Worm (Caenorhabditis elegans) whole organism, dauer: Measurements from ENCODE around the gene dpy-4.
"Not testable (repeated sequence)": the region's sequence is repeated elsewhere in the genome, so short reads cannot be mapped to it uniquely, and the experiment has no call there.

ENCODE experiments used
- unc-62 ChIP-seq: sonication (generic microtip); optimal IDR thresholded peaks from 2 replicates; lab custom pipeline; 2017; ENCODE audit warnings: missing biosample characterization, missing genetic modification reagents, missing genetic modification characterization

The dpy-4 gene

ce11 chrIV:14986684-14987083 is at the start of gene dpy-4:
Gene dpy-4 (minus strand): TSS chrIV:14986784.
- TF ChIP-seq unc-62, result no peak

ce11 chrIV:15029565-15029964 is 43.0 kb upstream of the dpy-4 start:
- no peak for TF ChIP-seq unc-62

DNA sequence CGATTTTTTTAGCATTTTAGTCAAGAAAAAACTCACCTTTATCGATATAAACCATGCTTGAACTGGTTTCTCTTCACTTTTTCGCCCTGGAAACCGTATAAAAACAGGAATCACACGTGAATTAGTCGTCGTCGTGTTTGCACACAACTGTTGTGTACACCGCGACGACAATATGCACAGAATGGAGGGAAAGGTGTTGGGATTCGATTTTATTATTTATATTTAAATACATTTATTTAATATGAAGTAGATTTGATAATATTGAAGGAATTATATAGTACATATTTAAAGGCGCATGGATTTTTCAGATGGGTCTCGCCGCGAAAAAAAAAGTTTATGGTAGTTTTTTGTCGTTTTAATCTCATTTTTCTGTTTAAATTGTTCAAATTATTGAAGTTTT is 42.3 kb upstream of the dpy-4 start, which contains the start of gene Y41E3.8:
TSS of gene Y41E3.8 (minus strand) at position 88 of the 400 bp plus-strand sequence.
- TF ChIP-seq unc-62, result no peak

DNA sequence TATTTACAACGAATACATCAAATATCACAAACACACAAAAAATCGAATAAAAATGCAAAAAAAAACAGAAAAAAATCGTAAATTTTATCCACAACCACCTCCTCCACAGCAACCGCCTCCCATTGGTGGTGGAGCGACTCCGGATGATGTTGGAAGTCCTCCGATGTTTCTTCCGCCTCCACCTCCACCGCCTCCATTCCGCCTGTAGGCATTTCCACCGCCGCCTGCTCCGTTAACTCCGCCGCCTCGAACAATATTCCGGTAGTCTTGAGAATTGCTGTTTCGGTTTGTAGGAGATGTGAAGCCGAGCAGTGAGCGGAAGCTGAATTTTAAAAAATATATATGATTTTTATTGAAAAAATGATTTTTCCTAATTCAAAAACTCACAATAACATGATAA is 41.8 kb upstream of the dpy-4 start:
- no peak for TF ChIP-seq unc-62

DNA sequence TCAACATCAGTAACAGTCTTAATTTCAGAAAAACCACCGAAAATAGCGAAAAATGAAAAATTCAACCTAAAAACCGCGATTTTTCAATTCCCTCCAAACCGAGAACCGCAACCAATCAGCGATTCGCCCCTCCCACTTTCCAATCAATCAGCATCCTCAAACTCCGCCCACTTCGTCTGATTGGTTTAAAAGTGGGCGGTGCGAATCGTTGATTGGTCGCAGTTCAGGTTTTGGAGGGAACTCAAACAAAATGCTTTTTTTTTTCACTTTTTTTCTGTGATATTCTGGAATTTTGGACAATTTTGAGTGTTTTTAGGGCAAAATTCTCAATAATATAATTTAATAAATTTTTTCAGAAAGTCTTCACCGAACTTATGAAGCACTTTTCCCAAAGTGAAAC is 41.3 kb upstream of the dpy-4 start:
- no peak for TF ChIP-seq unc-62

DNA sequence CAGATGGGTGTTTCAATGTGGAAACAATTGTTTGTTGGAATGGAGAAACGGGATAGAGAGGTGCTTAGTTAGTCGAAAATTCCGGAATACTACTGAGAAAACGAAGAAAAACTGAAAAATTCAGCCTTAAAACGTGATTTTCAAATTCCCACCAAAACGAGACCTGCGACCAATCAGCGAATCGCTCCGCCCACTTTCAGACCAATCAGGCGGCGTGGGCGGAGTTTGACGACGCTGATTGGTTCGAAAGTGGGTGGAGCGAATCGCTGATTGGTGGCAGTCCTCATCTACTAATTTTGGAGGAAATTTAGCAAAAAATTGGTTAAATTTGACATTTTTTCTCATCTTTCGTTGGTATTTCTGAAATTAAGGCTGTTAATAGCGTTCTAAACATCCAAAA is 40.8 kb upstream of the dpy-4 start:
- no peak for TF ChIP-seq unc-62

- TF ChIP-seq unc-62, result no peak
These were observed 38.8 kb upstream of the dpy-4 start, which contains the start of gene fcd-2 for ce11 chrIV:15025384-15025783. Gene fcd-2 (plus strand): TSS chrIV:15025710.

ce11 chrIV:15024426-15024825 is 37.8 kb upstream of the dpy-4 start:
- TF ChIP-seq unc-62, result no peak

- TF ChIP-seq unc-62, result no peak
These were observed 34.4 kb upstream of the dpy-4 start for ce11 chrIV:15020958-15021357.

ce11 chrIV:15016984-15017383 is 30.4 kb upstream of the dpy-4 start:
- TF ChIP-seq unc-62, result no peak

- TF ChIP-seq unc-62, result no peak
These were observed 27.0 kb upstream of the dpy-4 start, which contains the start of gene Y41E3.7 for ce11 chrIV:15013517-15014085. Gene Y41E3.7 (plus strand): TSS chrIV:15014035.

DNA sequence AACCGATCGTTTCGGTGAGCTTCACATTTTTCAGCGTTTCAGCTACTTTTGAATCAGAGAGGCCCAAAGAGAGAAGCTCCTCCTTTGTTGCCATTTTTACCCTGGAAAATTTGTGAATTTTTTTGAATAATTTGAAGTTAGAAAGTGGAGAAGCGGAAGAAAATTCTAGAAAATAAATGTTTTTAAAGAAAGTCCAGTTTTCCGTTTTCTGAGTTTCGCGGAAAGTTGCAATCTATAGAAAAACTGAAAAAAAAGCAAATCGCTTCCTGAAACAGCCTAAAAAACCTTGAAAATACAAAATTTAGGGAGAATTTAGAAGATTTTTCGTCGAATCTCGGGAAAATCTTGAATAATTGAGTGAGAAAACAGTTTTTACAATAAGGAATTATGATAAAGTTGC is 26.5 kb upstream of the dpy-4 start, which contains the start of gene qars-1:
TSS of gene qars-1 (minus strand) at position 101 of the 400 bp plus-strand sequence.
- TF ChIP-seq unc-62, result no peak

- TF ChIP-seq unc-62, result no peak
These were observed 25.7 kb upstream of the dpy-4 start for ce11 chrIV:15012154-15012892.

DNA sequence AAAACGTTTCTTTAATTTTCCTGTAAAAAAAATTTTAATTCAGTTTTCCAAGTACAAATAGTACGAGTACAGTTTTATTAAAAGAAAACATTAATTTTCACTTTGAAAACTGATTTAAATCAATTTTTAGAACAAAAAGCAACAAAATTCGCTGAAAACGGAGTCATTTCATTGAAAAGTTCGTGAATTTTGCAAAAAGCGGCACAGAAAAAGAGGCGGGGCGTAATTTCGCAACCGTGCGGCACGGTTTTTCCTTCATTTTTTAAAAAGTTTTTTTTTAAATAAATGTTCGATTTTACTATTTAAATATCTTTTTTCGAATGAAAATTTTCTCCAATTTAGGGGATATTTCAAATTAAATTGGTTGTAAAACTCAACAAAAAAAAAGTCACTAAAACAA is 24.6 kb upstream of the dpy-4 start:
- TF ChIP-seq unc-62, result no peak

DNA sequence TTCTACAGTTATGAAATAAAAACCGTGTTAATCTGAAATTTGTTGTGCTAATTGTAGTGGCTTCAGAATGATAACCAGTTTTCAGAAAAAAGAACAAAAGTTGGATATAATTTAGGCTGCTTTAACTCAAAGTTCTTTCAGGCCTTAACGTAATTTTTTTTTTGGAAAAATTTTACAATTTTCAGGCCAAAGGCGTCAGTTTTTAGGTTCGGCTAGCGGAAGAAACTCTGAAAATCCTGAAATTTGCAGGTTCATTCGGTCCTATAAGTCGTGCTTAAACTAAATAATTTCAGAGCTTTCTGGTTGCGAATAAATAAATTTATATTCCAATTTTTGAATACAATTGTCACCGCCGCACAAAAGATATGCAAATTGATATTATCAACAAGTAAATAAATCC is 21.6 kb upstream of the dpy-4 start:
- TF ChIP-seq unc-62, result no peak

- not testable (repeated sequence) for TF ChIP-seq unc-62
These were observed 19.9 kb upstream of the dpy-4 start, which contains the start of gene Y41E3.6 for ce11 chrIV:15006494-15006893. Gene Y41E3.6 (plus strand): TSS chrIV:15006794.

ce11 chrIV:14985859-14986258 is 725 bp downstream of the dpy-4 start:
- TF ChIP-seq unc-62, result no peak

DNA sequence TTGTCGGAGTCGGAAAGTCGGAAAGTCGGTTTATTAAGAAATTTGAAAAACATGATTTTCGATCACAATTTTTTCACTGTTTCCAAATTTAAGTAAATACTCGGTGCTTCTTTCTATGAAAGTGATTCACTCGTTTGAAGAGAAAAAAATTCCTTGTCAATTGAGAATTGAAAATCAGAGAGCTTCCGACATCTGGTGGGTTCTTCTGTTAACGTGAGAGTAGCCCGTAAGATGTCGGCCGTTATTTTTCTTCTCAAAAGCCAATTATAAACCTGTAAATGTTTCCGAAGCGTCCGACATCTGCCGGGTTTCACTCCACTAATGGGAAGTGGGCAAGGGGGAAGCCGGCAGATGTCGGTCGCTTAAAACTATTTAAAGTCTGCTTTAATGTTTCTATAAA is 1.6 kb downstream of the dpy-4 start:
- no peak for TF ChIP-seq unc-62
